Worm (Caenorhabditis elegans): ENCODE results near the gene C35B1.2.

ce11 chrIV:4085787-4086262 lies at the start of gene C35B1.2:
- TF ChIP-seq mml-1 (tag; optimal IDR thresholded peaks at IDR 0.05): no peak
- TF ChIP-seq ztf-4 (tag; optimal IDR thresholded peaks at IDR 0.05): no peak
- TF ChIP-seq ama-1 (optimal IDR thresholded peaks at IDR 0.05): no peak
- TF ChIP-seq tbx-2 (tag; optimal IDR thresholded peaks at IDR 0.05): no peak
- no peak for TF ChIP-seq skn-1 (tag; optimal IDR thresholded peaks at IDR 0.05)
- no peak for TF ChIP-seq ceh-9 (tag; optimal IDR thresholded peaks at IDR 0.05)
- no peak for TF ChIP-seq snpc-4 (tag; optimal IDR thresholded peaks at IDR 0.05)
